Worm (Caenorhabditis elegans): Measurements from ENCODE around the gene col-161.

Gene col-161

DNA sequence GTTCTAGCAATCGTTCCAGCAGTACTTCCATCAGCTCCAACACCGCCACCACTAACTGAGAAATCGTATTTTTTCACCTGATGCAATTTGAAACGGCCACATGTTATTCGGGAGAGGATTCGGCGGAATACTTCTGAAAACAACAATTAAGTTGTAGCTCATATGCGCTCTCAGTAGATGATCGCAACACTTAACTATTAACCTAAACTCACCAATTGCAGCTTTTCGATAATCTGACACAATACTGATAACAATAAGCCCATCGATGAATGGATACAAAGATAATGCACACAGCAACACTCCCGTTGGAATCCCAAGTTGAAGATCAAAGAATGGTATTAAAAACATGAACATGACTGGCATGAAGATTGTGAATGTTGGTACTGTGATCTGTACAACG is 20.2 kb upstream of the col-161 start:
- TF ChIP-seq unc-62 (GFP tag; optimal IDR thresholded peaks at IDR 0.05), result no peak

DNA sequence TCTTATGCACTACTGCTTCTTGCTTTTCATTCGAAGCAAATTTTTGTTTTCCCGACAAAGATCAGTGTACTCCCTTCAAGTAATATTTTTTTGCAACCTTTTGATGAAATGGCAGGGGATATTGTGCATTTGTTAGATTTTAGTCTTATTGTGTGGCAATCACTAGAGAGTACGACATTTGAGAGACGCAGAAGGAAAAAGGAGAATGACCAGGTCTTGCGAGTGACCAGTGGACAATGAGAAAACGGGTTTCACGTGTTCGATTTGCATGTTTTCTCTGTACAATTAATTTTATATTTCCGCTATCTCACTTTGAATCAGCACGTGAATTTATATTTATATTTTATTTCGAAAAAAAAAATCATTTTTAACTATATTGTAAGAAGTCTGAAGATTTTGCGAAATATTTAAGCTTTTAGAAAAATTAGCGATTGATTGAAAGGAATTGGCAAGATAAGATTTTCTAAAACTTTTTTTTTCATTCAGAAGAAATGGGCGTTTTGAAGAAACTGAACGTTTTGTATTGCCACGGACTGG is 18.1 kb upstream of the col-161 start, which contains the start of gene C50B6.9:
Gene C50B6.9 (plus strand): TSS at position 487 of the 537 bp plus-strand sequence.
- no peak for TF ChIP-seq unc-62 (GFP tag; optimal IDR thresholded peaks at IDR 0.05)

DNA sequence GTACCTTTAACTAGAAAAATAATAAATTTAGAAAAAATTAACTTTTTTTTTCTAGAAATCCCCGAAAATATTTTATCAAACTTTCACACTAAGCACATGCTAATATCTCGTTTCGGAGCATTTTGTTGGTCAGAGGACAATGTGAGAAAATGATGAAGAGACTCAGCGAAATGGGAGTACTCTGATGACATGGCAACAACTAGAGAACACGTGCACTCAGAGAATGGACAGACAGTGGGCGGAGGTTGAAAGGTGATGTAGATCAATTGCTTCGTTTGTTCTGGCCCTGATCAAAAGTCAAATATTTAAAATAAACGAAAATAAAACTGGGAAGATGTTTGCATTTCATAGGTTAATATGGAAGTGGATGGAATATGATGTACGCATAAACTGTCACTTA is 16.6 kb upstream of the col-161 start:
- no peak for TF ChIP-seq unc-62 (GFP tag; optimal IDR thresholded peaks at IDR 0.05)

DNA sequence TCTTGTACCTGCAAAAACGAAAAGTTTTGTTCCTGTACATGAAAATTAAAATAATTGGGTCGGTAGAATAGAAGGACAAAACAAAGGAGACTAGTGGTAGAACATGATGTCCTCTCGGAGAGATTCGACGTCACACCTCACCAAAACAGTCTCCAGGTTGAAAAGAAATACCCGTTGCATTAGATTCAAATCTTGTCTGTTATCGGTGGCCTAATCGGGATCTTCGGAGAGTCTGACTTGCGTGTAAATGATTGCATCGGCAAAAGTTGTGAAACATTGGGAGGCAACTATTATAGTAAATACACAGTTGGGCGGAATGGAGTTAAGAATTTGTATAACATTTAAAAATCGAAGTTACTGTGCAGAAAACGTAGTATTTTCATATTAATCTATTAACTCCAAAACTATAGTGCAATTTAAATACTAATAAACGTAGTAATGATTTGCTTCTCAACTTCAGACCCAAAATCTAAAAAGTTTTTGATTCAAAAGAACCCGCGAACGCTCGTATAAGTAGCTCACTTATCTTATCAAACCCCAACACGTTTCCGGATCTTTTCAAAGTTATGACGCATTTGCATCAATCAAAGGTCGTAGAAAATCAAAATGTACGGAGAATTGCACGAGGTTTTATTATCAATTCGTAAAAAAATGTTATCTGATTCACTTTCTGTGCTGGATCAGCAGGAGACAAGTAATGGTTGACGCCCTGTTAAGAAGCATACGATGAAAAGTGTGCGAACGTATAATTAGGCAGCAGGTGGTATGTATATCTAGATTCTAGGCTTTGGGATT is 15.8 kb upstream of the col-161 start, which contains the start of gene nhr-168:
Gene nhr-168 (minus strand): TSS at position 486 of the 795 bp plus-strand sequence.
- no peak for TF ChIP-seq unc-62 (GFP tag; optimal IDR thresholded peaks at IDR 0.05)

DNA sequence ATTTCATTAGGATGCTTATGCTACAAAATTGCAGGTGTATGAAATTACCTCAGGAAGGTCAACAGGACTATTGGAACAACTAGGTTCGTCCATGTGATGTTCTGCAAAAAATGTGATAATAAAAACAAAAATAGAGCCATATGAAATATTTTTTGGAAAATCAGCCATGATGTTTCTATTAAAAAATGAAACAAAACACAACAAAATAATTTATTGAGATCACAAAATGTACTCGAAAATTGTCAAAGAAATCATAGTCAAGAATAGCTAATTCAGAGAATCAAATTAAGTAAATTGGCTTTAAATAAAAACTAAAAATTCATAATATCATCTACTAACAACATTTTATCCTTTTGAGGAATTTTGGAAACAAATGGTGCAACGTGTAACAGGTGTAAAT is 13.1 kb upstream of the col-161 start, which contains the start of gene nhr-129:
Gene nhr-129 (minus strand): TSS at position 101 of the 400 bp plus-strand sequence.
- TF ChIP-seq unc-62 (GFP tag; optimal IDR thresholded peaks at IDR 0.05), result no peak

DNA sequence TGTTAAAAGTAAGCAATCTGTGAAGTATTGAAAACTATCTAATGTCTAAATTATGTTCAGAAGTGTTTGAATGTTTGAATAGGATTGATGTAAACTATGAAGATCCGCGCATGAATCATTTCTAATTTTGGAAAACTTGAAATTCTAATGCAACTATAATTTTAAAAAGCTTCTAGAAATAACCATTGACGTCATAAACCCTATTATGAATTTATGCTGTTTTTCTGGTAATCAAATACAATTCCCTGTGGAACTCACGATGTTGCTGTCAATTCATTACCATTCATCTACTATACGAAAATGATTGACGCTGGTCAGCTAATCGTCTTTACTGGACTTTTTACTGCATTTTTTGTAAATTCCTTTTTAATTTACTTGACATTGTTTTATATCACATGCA is 9.7 kb upstream of the col-161 start, which contains the start of gene str-37:
Gene str-37 (plus strand): TSS at position 301 of the 400 bp plus-strand sequence.
- no peak for TF ChIP-seq unc-62 (GFP tag; optimal IDR thresholded peaks at IDR 0.05)

DNA sequence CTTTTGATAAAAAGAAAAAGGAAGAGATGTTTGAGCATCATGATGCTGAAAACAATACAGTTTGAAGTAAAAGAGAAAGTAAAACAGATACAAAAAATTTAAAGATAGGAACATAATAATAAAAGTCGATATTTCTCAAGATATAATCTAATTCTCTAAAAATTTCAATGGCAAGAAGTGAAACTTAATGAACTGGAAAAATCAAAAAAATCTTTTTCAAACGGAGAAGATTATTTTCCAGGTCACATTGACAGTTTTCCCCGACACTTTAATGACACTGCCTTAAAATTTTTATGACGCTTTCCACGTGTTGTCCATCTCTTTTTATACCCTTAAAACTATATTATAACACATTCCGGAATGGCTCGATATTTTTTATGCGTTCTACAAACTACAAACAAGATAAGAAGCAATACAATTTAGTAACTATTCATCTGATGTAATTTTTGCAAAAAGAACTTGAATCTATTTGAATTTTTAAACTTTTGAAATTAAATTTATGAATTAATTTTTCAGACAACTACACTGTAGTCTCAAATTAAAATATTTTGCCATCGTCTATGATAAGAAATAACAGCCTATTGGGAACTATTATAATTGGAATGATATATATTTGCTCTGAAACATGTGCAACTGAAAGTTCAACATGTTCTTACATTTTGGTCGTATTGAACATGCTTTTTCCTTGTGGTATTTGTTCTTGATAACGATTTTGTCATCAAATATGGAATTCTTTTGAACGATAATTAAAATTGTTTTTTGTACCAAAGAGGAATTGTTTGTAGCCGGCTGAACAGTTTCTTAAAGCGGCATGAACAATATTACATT is 7.3 kb upstream of the col-161 start, which contains the start of gene C50B6.7:
Gene C50B6.7 (minus strand): TSS at position 51 of the 828 bp plus-strand sequence.
- no peak for TF ChIP-seq unc-62 (GFP tag; optimal IDR thresholded peaks at IDR 0.05)

DNA sequence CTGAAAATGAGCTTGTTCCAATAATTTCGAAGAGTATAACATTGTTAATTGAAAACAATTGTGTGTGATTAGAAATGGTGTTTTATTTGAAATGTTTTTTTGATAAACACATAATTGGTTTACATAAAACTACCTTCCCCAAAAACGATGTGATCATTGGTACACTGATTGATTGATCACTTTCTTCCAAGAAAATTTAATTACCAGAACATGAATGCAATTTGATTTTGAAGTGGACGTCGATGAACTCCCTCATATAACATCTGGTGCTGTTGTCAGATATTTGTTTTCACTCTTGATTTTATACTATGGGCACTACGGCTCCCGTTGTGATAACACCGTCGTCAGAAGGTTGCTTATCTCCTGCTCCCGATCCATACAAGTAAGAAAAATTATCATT is 2.9 kb upstream of the col-161 start, which contains the start of gene srh-15:
Gene srh-15 (plus strand): TSS at position 301 of the 400 bp plus-strand sequence.
- TF ChIP-seq unc-62 (GFP tag; optimal IDR thresholded peaks at IDR 0.05), result no peak

DNA sequence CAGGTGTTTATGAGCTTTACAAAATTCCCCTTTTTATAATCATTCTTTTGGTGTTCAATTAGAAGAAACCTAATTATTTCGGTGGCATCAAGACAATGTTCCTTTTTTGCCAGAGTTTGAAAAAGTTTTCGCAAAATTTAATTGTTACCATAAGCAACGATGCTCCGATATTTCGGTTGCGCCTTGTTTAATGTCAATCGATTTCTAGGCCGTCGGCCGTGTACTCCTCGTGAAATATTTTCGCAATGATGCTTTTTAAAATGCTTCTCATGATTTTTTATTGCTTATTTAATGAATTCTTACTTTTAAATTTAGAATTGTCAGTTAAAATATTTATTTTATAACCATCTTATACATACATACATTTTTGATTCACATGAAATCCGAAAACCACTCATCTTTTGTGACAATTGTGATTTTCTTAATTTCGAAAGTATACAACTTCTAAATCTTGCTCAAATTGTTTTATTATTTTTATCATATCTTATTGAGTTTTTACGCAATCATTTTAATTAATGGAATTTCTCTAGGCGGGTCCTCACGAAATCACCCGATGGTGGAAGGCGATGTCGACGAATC is 4.7 kb downstream of the col-161 start, which contains the start of gene C50B6.3:
Gene C50B6.3 (plus strand): TSS at position 529 of the 579 bp plus-strand sequence.
- no peak for TF ChIP-seq unc-62 (GFP tag; optimal IDR thresholded peaks at IDR 0.05)

DNA sequence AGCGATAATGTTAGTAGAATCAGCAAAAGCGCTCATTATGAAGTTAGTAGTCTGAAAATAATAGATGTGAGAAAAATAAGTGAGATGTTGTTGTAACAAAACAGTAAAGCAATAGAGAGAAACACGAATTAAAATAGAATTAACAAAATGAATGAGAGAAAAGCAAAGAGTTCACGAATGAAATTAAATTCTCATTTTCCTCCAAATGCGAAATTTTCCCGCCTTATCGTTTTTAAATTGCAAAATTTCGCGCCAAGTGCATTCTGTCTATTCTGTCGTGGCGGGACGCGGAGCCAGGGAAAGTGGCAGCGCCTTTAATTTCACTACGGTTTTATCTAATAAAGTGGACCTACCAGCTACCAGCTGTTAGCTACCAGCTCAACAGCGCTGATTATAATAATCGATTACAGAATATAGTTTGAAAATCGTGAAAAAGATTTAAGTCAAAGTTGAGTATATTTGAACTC is 5.6 kb downstream of the col-161 start, which contains the start of gene nasp-2:
Gene nasp-2 (minus strand): TSS at position 51 of the 467 bp plus-strand sequence.
- no peak for TF ChIP-seq unc-62 (GFP tag; optimal IDR thresholded peaks at IDR 0.05)

DNA sequence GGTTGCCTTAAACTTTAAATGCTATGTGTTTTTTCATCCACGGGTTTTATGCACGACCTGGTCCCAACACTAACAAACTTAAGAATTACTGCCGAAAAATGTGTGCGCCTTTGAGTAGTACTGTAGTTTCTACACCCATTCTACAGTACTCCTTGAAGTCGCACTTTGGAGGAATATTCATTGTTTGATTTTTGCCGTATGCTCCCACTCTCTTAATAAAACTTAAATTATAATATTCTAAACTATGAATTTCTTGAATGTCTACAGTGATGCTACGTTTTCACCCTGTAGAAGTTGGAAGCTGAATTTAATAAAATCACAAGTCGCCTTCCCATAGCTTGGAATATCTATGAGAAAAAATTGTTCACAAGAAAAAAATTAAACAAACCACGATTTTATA is 8.0 kb downstream of the col-161 start:
- TF ChIP-seq unc-62 (GFP tag; optimal IDR thresholded peaks at IDR 0.05), result no peak

DNA sequence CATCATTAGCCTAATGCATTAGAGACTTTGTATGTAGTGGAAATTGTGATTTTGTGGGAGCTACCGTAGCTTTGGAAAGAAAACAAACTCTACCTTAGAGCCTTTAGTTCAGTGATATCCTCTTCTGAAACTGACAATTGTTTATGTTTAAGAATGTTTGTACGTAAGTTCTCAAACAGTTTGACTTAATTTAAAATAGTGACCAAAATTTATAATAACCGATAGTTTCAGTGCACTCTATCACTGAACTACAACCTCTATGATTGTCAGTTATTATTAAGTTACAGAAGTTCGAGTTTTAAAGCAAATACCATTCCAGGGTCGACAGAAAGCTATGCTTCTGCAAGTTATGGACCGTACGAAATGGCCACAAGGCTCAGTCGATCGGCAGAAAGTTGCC is 9.2 kb downstream of the col-161 start, which contains the start of gene C50B6.1:
Gene C50B6.1 (plus strand): TSS at position 301 of the 400 bp plus-strand sequence.
- TF ChIP-seq unc-62 (GFP tag; optimal IDR thresholded peaks at IDR 0.05), result no peak

DNA sequence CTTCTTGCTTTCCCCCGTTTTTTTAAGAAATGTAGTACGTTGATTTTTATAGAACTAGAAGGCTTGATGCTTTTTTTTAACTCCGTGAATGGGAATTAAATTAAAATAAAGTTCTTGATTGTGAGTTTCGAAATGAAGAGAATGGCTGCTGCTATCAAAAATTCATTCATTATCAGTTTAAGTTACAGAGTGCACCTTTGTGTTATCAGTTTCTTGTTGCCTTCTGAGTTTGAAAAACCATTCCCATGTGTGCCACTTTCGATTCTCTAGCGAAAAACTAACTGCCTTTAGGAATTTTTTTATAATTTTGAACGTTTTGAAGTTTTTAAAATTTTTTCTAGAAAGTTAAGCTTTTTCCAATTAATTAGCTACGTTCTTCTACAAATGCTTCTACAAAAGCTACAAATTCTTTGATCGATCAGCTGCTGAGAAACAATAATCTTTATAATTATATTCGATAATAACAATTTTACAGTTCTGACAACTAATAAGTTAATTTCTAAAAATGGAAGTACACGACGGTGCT is 13.1 kb downstream of the col-161 start, which contains the start of gene C26E1.2:
Gene C26E1.2 (plus strand): TSS at position 476 of the 526 bp plus-strand sequence.
- no peak for TF ChIP-seq unc-62 (GFP tag; optimal IDR thresholded peaks at IDR 0.05)

DNA sequence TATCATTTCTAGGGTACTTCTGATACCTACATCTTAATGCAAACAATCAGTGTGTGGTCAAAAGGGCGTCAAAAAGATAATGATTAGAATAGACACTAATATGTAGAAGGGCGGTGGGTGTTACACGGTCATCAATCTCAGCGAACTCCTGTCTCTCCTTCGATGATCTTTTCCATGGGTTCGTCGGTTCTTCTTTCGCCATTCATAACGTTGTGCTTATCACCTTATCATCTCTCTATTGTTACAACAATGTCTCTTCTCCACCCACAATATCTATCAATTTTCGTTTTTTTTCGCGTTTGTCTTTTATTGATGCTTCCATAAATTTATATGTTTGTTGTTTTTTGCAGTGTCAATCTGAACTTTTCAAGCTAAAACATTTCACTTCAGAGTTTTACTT is 16.4 kb downstream of the col-161 start, which contains the start of gene ceh-79:
Gene ceh-79 (plus strand): TSS at position 391 of the 400 bp plus-strand sequence.
- no peak for TF ChIP-seq unc-62 (GFP tag; optimal IDR thresholded peaks at IDR 0.05)

DNA sequence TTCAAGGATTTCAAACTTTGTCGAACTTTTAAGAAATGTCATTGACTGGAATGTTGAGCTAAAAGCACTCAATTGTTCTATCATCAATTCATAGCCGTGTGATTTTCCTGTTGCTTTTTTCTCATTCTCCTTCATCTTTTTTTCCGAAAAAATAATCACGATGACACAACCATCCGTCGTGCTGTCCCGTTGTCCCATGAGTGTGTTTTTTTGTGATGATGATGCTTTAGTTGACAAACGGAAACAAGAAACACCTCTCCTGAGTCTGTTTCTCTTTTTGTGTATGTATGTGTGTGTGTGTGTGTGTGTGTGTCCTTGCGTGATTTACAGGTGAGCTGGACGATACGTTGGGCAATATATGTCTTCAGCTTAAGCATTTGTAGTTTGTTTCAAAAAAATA is 17.3 kb downstream of the col-161 start:
- TF ChIP-seq unc-62 (GFP tag; optimal IDR thresholded peaks at IDR 0.05), result no peak
